Fruit fly (Drosophila melanogaster): ENCODE results near the gene CG10359.
A peak's percentile ranks its signal among the peaks of the same experiment; 100 is the strongest.

CG10359 gene

dm6 chr3L:3634107-3634737 is 22.2 kb downstream of the CG10359 start (continued):
- no peak for TF ChIP-seq stwl (tag; optimal IDR thresholded peaks at IDR 0.05)
- TF ChIP-seq kni (GFP tag; optimal IDR thresholded peaks at IDR 0.05), result peak; percentile 52
- TF ChIP-seq sd (tag; optimal IDR thresholded peaks at IDR 0.05), result peak; percentile 33
- no peak for TF ChIP-seq CG11398 (GFP tag; optimal IDR thresholded peaks at IDR 0.05)
- TF ChIP-seq yki (optimal IDR thresholded peaks at IDR 0.05), result no peak
- no peak for TF ChIP-seq Rx (GFP tag; IDR thresholded peaks at IDR 0.05)
- peak; percentile 80 for TF ChIP-seq nmo (GFP tag; optimal IDR thresholded peaks at IDR 0.05)
- peak in 1 of 3 experiments; percentile 78 for TF ChIP-seq lola (GFP tag; optimal IDR thresholded peaks at IDR 0.05)
- TF ChIP-seq CG13424 (tag; optimal IDR thresholded peaks at IDR 0.05), result peak; percentile 80
- 0 out of 2 replicates have a peak, but pooled peaks have one; percentile 10 for TF ChIP-seq crol (GFP tag; IDR thresholded peaks at IDR 0.05)
- peak in 1 of 3 experiments; percentile 45 for TF ChIP-seq Stat92E (GFP tag; optimal IDR thresholded peaks at IDR 0.05)
- TF ChIP-seq CkIIα-i1 (GFP tag; IDR thresholded peaks at IDR 0.05), result no peak
- peak; percentile 3 for TF ChIP-seq CG12104 (GFP tag; optimal IDR thresholded peaks at IDR 0.05)
- peak; percentile 34 for TF ChIP-seq CG13775 (GFP tag; optimal IDR thresholded peaks at IDR 0.05)
- TF ChIP-seq CG10267 (tag; optimal IDR thresholded peaks at IDR 0.05), result peak; percentile 81
- TF ChIP-seq gce (GFP tag; IDR thresholded peaks at IDR 0.05), result 0 out of 3 replicates have a peak, but pooled peaks have one; percentile 62
- no peak for TF ChIP-seq Mad (GFP tag; optimal IDR thresholded peaks at IDR 0.05)
- TF ChIP-seq HLH3B (GFP tag; IDR thresholded peaks at IDR 0.05), result peak; percentile 73
- TF ChIP-seq Mes4 (GFP tag; optimal IDR thresholded peaks at IDR 0.05), result no peak
- TF ChIP-seq CG3281 (GFP tag; optimal IDR thresholded peaks at IDR 0.05), result peak; percentile 21
- no peak for TF ChIP-seq CG3163 (GFP tag; optimal IDR thresholded peaks at IDR 0.05)
- no peak for TF ChIP-seq CG11247 (GFP tag; IDR thresholded peaks at IDR 0.05)
- peak; percentile 77 for TF ChIP-seq Oli (tag; optimal IDR thresholded peaks at IDR 0.05)
- TF ChIP-seq CG10543 (GFP tag; optimal IDR thresholded peaks at IDR 0.05), result no peak
- no peak for TF ChIP-seq CG31388 (GFP tag; optimal IDR thresholded peaks at IDR 0.05)
- TF ChIP-seq CG2875 (GFP tag; optimal IDR thresholded peaks at IDR 0.05), result peak; percentile 49
- TF ChIP-seq CG4282 (GFP tag; optimal IDR thresholded peaks at IDR 0.05), result no peak
- TF ChIP-seq Oaz (GFP tag; IDR thresholded peaks at IDR 0.05), result no peak
- TF ChIP-seq Sin3A (optimal IDR thresholded peaks at IDR 0.05), result no peak
- peak; percentile 89 for TF ChIP-seq CG8388 (GFP tag; optimal IDR thresholded peaks at IDR 0.05)
- peak; percentile 44 for TF ChIP-seq az2 (GFP tag; optimal IDR thresholded peaks at IDR 0.05)
- TF ChIP-seq rib (GFP tag; IDR thresholded peaks at IDR 0.05), result no peak
- TF ChIP-seq CG4360 (GFP tag; IDR thresholded peaks at IDR 0.05), result peak; percentile 47; the same call in 1 of the 2 replicates
- TF ChIP-seq Hr39 (optimal IDR thresholded peaks at IDR 0.05), result no peak
- no peak for TF ChIP-seq ham (GFP tag; IDR thresholded peaks at IDR 0.05)
- TF ChIP-seq CG14441 (GFP tag; IDR thresholded peaks at IDR 0.05), result 0 out of 2 replicates have a peak, but pooled peaks have one; percentile 25
- no peak for TF ChIP-seq HmgD (GFP tag; optimal IDR thresholded peaks at IDR 0.05)
- no peak for TF ChIP-seq slou (GFP tag; optimal IDR thresholded peaks at IDR 0.05)
- no peak for TF ChIP-seq CG10321 (GFP tag; IDR thresholded peaks at IDR 0.05)
- no peak for TF ChIP-seq CG6854 (GFP tag; optimal IDR thresholded peaks at IDR 0.05)
- no peak for TF ChIP-seq CG8478 (optimal IDR thresholded peaks at IDR 0.05)
- TF ChIP-seq CG9817 (tag; optimal IDR thresholded peaks at IDR 0.05), result peak; percentile 21
- TF ChIP-seq Nf-YB (GFP tag; optimal IDR thresholded peaks at IDR 0.05), result peak; percentile 62
- TF ChIP-seq Atf-2 (GFP tag; optimal IDR thresholded peaks at IDR 0.05), result no peak
- no peak for TF ChIP-seq CG1832 (GFP tag; optimal IDR thresholded peaks at IDR 0.05)
- no peak for TF ChIP-seq Lpt (GFP tag; optimal IDR thresholded peaks at IDR 0.05)
- TF ChIP-seq Mrtf (GFP tag; IDR thresholded peaks at IDR 0.05), result no peak
- TF ChIP-seq CG8089 (GFP tag; optimal IDR thresholded peaks at IDR 0.05), result no peak
- TF ChIP-seq E2f1 (GFP tag; IDR thresholded peaks at IDR 0.05), result peak; percentile 58
- TF ChIP-seq CG12744 (GFP tag; optimal IDR thresholded peaks at IDR 0.05), result no peak
- TF ChIP-seq CG8290 (GFP tag; optimal IDR thresholded peaks at IDR 0.05), result no peak
- TF ChIP-seq CG8290 (tag; optimal IDR thresholded peaks at IDR 0.05), result no peak
